Fruit fly (Drosophila melanogaster) whole organism, embryonic: ENCODE data around the gene Kua.
A peak's percentile ranks its signal among the peaks of the same experiment; 100 is the strongest.

Experiments used
- Aef1 ChIP-seq: fragments of 200-800 bp; sonication (Bioruptor generic); IDR thresholded peaks from 3 replicates; pipeline ENCODE4 v1.3.6; 2022; ENCODE audit warnings: missing biosample characterization, missing genetic modification characterization
- B-H2 ChIP-seq: fragments of 200-800 bp; sonication (Bioruptor generic); optimal IDR thresholded peaks from 2 replicates; lab custom pipeline; 2018; ENCODE audit warnings: missing biosample characterization, mild to moderate bottlenecking, missing genetic modification characterization
- Bteb2 ChIP-seq: fragments of 200-800 bp; sonication (Bioruptor generic); optimal IDR thresholded peaks from 2 replicates; lab custom pipeline; 2016; ENCODE audit warnings: missing biosample characterization, missing genetic modification characterization
- CG10274 ChIP-seq: fragments of 200-800 bp; sonication (Bioruptor generic); optimal IDR thresholded peaks from 3 replicates; lab custom pipeline; 2017; ENCODE audit warnings: missing biosample characterization, mild to moderate bottlenecking, missing genetic modification characterization
- CG11093 ChIP-seq: fragments of 200-800 bp; sonication (Bioruptor generic); IDR thresholded peaks from 3 replicates; pipeline ENCODE4 v1.3.6; 2022; ENCODE audit warnings: missing biosample characterization, missing genetic modification characterization
- CG11456 ChIP-seq: fragments of 200-800 bp; sonication (Bioruptor generic); IDR thresholded peaks from 3 replicates; pipeline ENCODE4 v1.3.6; 2022; ENCODE audit warnings: missing biosample characterization, missing genetic modification characterization
- CG14710 ChIP-seq: fragments of 200-800 bp; sonication (Bioruptor generic); optimal IDR thresholded peaks from 3 replicates; lab custom pipeline; 2019; ENCODE audit warnings: missing biosample characterization, mild to moderate bottlenecking, missing genetic modification characterization, moderate library complexity
- CG15011 ChIP-seq: fragments of 200-800 bp; sonication (Bioruptor generic); optimal IDR thresholded peaks from 3 replicates; lab custom pipeline; 2018; ENCODE audit warnings: missing biosample characterization, mild to moderate bottlenecking, missing genetic modification characterization
- CG15269 ChIP-seq: fragments of 200-800 bp; sonication (Bioruptor generic); optimal IDR thresholded peaks from 2 replicates; lab custom pipeline; 2018; ENCODE audit warnings: missing biosample characterization, mild to moderate bottlenecking, missing genetic modification characterization, moderate library complexity
- CG17361 ChIP-seq: fragments of 200-800 bp; sonication (Bioruptor generic); IDR thresholded peaks from 3 replicates; pipeline ENCODE4 v1.3.6; 2022; ENCODE audit warnings: missing biosample characterization, missing genetic modification characterization
- CG17829 ChIP-seq: fragments of 200-800 bp; optimal IDR thresholded peaks from 2 replicates; lab custom pipeline; 2019; ENCODE audit warnings: missing biosample characterization, mild to moderate bottlenecking, missing genetic modification characterization, moderate library complexity
- CG18262 ChIP-seq: fragments of 200-800 bp; optimal IDR thresholded peaks from 3 replicates; lab custom pipeline; 2019; ENCODE audit warnings: missing biosample characterization, mild to moderate bottlenecking, missing genetic modification characterization, moderate library complexity
- CG18764 ChIP-seq: fragments of 200-800 bp; sonication (Bioruptor generic); optimal IDR thresholded peaks from 3 replicates; lab custom pipeline; 2016; ENCODE audit warnings: missing biosample characterization, missing genetic modification characterization
- CG2116 ChIP-seq: fragments of 200-800 bp; sonication (Bioruptor generic); optimal IDR thresholded peaks from 3 replicates; lab custom pipeline; 2018; ENCODE audit warnings: missing biosample characterization, mild to moderate bottlenecking, missing genetic modification characterization
- CG2678 ChIP-seq: fragments of 200-800 bp; sonication (Bioruptor generic); optimal IDR thresholded peaks from 3 replicates; lab custom pipeline; 2019; ENCODE audit warnings: missing biosample characterization, mild to moderate bottlenecking, missing genetic modification characterization, moderate library complexity
- CG3163 ChIP-seq: fragments of 200-800 bp; sonication (Bioruptor generic); optimal IDR thresholded peaks from 3 replicates; lab custom pipeline; 2016; ENCODE audit warnings: missing biosample characterization, missing genetic modification characterization
- CG3281 ChIP-seq: fragments of 200-800 bp; sonication (Bioruptor generic); optimal IDR thresholded peaks from 3 replicates; lab custom pipeline; 2017; ENCODE audit warnings: missing biosample characterization, mild to moderate bottlenecking, missing genetic modification characterization
- CG33213 ChIP-seq: fragments of 200-800 bp; sonication (Bioruptor generic); optimal IDR thresholded peaks from 3 replicates; lab custom pipeline; 2016; ENCODE audit warnings: missing biosample characterization, missing genetic modification characterization
- CG4282 ChIP-seq: fragments of 200-800 bp; sonication (Bioruptor generic); optimal IDR thresholded peaks from 2 replicates; lab custom pipeline; 2016; ENCODE audit warnings: missing biosample characterization, missing genetic modification characterization
- CG4424 ChIP-seq: fragments of 200-800 bp; sonication (Bioruptor generic); optimal IDR thresholded peaks from 3 replicates; lab custom pipeline; 2016; ENCODE audit warnings: missing biosample characterization, missing genetic modification characterization
- CG6689 ChIP-seq: fragments of 200-800 bp; sonication (Bioruptor generic); IDR thresholded peaks from 2 replicates; pipeline ENCODE4 v1.3.6; 2022; ENCODE audit warnings: missing biosample characterization, missing genetic modification characterization
- CG7357 ChIP-seq: fragments of 200-800 bp; sonication (Bioruptor generic); IDR thresholded peaks from 3 replicates; pipeline ENCODE4 v1.3.6; 2022; ENCODE audit warnings: missing biosample characterization, missing genetic modification characterization
- CG8944 ChIP-seq: fragments of 200-800 bp; sonication (Bioruptor generic); optimal IDR thresholded peaks from 3 replicates; lab custom pipeline; 2016; ENCODE audit warnings: missing biosample characterization, missing genetic modification characterization
- Dek ChIP-seq: fragments of 200-800 bp; sonication (Bioruptor generic); optimal IDR thresholded peaks from 3 replicates; lab custom pipeline; 2019; ENCODE audit warnings: missing biosample characterization, mild to moderate bottlenecking, missing genetic modification characterization, moderate library complexity
- Dip2 ChIP-seq: fragments of 200-800 bp; sonication (Bioruptor generic); IDR thresholded peaks from 2 replicates; pipeline ENCODE4 v1.3.6; 2022; ENCODE audit warnings: missing biosample characterization, missing genetic modification characterization
- HmgD ChIP-seq: fragments of 200-800 bp; sonication (Bioruptor generic); optimal IDR thresholded peaks from 3 replicates; lab custom pipeline; 2016; ENCODE audit warnings: missing biosample characterization, missing genetic modification characterization
- Hr51 ChIP-seq, 2 experiments: fragments of 200-800 bp; sonication (Bioruptor generic); optimal IDR thresholded peaks; 2 replicates in 1 of 2; 3 replicates in 1 of 2; lab custom pipeline; 2016 to 2018; ENCODE audit warnings: missing biosample characterization in 2 of 2, missing genetic modification characterization in 2 of 2, mild to moderate bottlenecking in 1 of 2, moderate library complexity in 1 of 2
- Hsf ChIP-seq: fragments of 200-800 bp; sonication (Bioruptor generic); optimal IDR thresholded peaks from 3 replicates; lab custom pipeline; 2016; ENCODE audit warnings: missing biosample characterization, missing genetic modification characterization
- Jarid2 ChIP-seq: fragments of 200-800 bp; sonication (Bioruptor generic); optimal IDR thresholded peaks from 3 replicates; lab custom pipeline; 2017; ENCODE audit warnings: mild to moderate bottlenecking, missing biosample characterization, missing genetic modification reagents, missing genetic modification characterization
- Six4 ChIP-seq: fragments of 200-800 bp; sonication (Bioruptor generic); optimal IDR thresholded peaks from 2 replicates; lab custom pipeline; 2016; ENCODE audit warnings: missing biosample characterization, missing genetic modification characterization
- Trl ChIP-seq, 3 experiments: fragments of >200 bp in 2 of 3; fragments of 200-800 bp in 1 of 3; sonication (Bioruptor generic) in 1 of 3; optimal IDR thresholded peaks; 2 replicates in 1 of 3; 3 replicates in 2 of 3; lab custom pipeline; 2016 to 2017; ENCODE audit warnings: missing biosample characterization in 1 of 3, missing genetic modification characterization in 1 of 3
- cas ChIP-seq: fragments of 200-800 bp; sonication (Bioruptor generic); IDR thresholded peaks from 2 replicates; pipeline ENCODE4 v1.3.6; 2022; ENCODE audit warnings: missing biosample characterization, missing genetic modification characterization
- cato ChIP-seq: fragments of 200-800 bp; sonication (Bioruptor generic); optimal IDR thresholded peaks from 2 replicates; lab custom pipeline; 2016; ENCODE audit warnings: missing biosample characterization, missing genetic modification characterization, borderline replicate concordance
- crc ChIP-seq: fragments of 200-800 bp; sonication (Bioruptor generic); optimal IDR thresholded peaks from 2 replicates; lab custom pipeline; 2016; ENCODE audit warnings: missing biosample characterization, missing genetic modification characterization
- fd96Cb ChIP-seq: fragments of 200-800 bp; sonication (Bioruptor generic); optimal IDR thresholded peaks from 2 replicates; lab custom pipeline; 2018; ENCODE audit warnings: missing biosample characterization, mild to moderate bottlenecking, missing genetic modification characterization, moderate library complexity
- fu2 ChIP-seq: fragments of 200-800 bp; sonication (Bioruptor generic); optimal IDR thresholded peaks from 2 replicates; lab custom pipeline; 2016; ENCODE audit warnings: missing biosample characterization, missing genetic modification characterization
- hth ChIP-seq: fragments of >200 bp; optimal IDR thresholded peaks from 2 replicates; lab custom pipeline; 2017; ENCODE audit warnings: inconsistent platforms
- jigr1 ChIP-seq: fragments of 200-800 bp; sonication (Bioruptor generic); IDR thresholded peaks from 3 replicates; pipeline ENCODE4 v1.3.6; 2022; ENCODE audit warnings: missing biosample characterization, missing genetic modification characterization
- mirr ChIP-seq: fragments of 200-800 bp; sonication (Bioruptor generic); optimal IDR thresholded peaks from 3 replicates; lab custom pipeline; 2018; ENCODE audit warnings: missing biosample characterization, mild to moderate bottlenecking, missing genetic modification characterization
- nerfin-2 ChIP-seq: fragments of 200-800 bp; sonication (Bioruptor generic); IDR thresholded peaks from 2 replicates; pipeline ENCODE4 v1.3.6; 2022; ENCODE audit warnings: missing biosample characterization, missing genetic modification characterization; ENCODE audit not compliant: partially characterized antibody
- nom ChIP-seq: fragments of 200-800 bp; sonication (Bioruptor generic); optimal IDR thresholded peaks from 2 replicates; lab custom pipeline; 2017; ENCODE audit warnings: missing biosample characterization, missing genetic modification characterization, mild to moderate bottlenecking, moderate library complexity, missing genetic modification reagents
- pb ChIP-seq: fragments of 200-800 bp; sonication (Bioruptor generic); optimal IDR thresholded peaks from 3 replicates; lab custom pipeline; 2016; ENCODE audit warnings: missing biosample characterization, missing genetic modification characterization
- pita ChIP-seq: fragments of 200-800 bp; sonication (Bioruptor generic); optimal IDR thresholded peaks from 2 replicates; lab custom pipeline; 2017; ENCODE audit warnings: missing biosample characterization, mild to moderate bottlenecking, missing genetic modification characterization
- scrt ChIP-seq: fragments of 200-800 bp; sonication (Bioruptor generic); optimal IDR thresholded peaks from 2 replicates; lab custom pipeline; 2018; ENCODE audit warnings: missing biosample characterization, mild to moderate bottlenecking, missing genetic modification characterization, moderate library complexity
- stc ChIP-seq: fragments of 200-800 bp; sonication (Bioruptor generic); IDR thresholded peaks from 2 replicates; pipeline ENCODE4 v1.3.6; 2022; ENCODE audit warnings: missing biosample characterization, missing genetic modification characterization
- tgo ChIP-seq: fragments of 200-800 bp; sonication (Bioruptor generic); IDR thresholded peaks from 3 replicates; pipeline ENCODE4 v1.3.6; 2022; ENCODE audit warnings: missing biosample characterization, missing genetic modification characterization
- tll ChIP-seq, 2 experiments: fragments of 200-800 bp in 1 of 2; fragments of >200 bp in 1 of 2; sonication (Bioruptor generic) in 1 of 2; optimal IDR thresholded peaks; 2 replicates each; lab custom pipeline; 2017 to 2019; ENCODE audit warnings: missing biosample characterization in 2 of 2, missing genetic modification characterization in 2 of 2, mild to moderate bottlenecking in 1 of 2, moderate library complexity in 1 of 2
- zfh2 ChIP-seq: fragments of 200-800 bp; sonication (Bioruptor generic); optimal IDR thresholded peaks from 2 replicates; lab custom pipeline; 2016; ENCODE audit warnings: missing biosample characterization, missing genetic modification characterization

Gene Kua

DNA sequence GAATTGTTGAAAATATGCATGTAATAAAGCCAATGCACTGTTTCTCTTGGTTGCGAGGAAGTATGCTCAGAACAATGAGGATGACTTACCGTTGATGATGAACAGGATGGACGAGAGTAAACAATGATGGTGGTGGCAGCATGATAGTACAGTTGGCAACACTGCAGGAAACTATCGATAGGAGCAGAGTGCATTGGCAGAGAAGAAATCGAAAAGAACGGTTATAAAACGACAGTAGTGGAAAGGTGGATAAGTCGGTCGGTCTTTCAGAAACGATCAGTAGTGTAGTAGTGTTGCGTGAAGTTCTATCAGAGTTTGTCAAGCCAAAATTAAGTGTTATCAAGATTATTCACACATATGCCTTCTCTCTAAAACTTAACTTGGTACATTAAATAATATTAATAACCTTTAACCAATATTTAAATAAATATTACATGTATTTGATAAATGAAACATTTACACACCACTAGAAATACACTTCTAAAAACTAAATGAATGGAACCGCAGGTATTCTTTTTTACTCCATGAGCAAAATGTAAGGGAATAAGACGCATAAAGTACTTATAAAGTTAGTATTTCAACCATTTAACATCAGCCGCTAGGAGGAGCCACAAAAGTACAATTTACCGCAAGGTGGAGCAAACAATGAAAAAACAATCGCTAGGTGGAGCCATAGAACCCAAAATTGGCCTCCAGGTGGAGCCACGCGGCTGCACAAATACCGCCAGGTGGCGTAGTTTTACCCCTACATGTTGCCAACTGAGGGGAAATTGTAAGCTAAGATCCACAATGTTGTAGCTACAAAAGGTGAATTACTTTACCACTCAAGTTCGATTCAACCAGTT, 23.2 kb downstream of the Kua start (continued):
- TF ChIP-seq CG3281 (GFP tag; lab: Kevin White, UChicago) (peak; percentile 56), Jarid2 (peak; percentile 41), mirr (GFP tag; lab: Kevin White, UChicago) (peak; percentile 77), jigr1 (peak; percentile 50; the same call in 2 of the 3 replicates), CG18764 (GFP tag; lab: Kevin White, UChicago) (peak; percentile 82), Six4 (GFP tag; lab: Kevin White, UChicago) (peak; percentile 82), scrt (GFP tag; lab: Kevin White, UChicago) (peak; percentile 6), CG10274 (peak; percentile 14), Aef1 (peak; percentile 94), CG15269 (tag; lab: Kevin White, UChicago) (peak; percentile 57), nom (no peak), fu2 (GFP tag; lab: Kevin White, UChicago) (peak; percentile 84), hth (lab: Kevin White, UChicago) (no peak), CG4282 (GFP tag; lab: Kevin White, UChicago) (peak; percentile 80), pb (GFP tag; lab: Kevin White, UChicago) (peak; percentile 95), CG2116 (GFP tag; lab: Kevin White, UChicago) (peak; percentile 64), CG15011 (peak; percentile 22), CG7357 (GFP tag; lab: Robert Waterston, UW) (peak; percentile 77; the same call in 2 of the 3 replicates), CG4424 (peak; percentile 80), CG17829 (tag; lab: Kevin White, UChicago) (peak; percentile 87), nerfin-2 (GFP tag; lab: Robert Waterston, UW) (peak; percentile 62), Hr51 (GFP tag; optimal IDR thresholded peaks at IDR 0.05; lab: Kevin White, UChicago) (peak; percentile 74 to 89), CG3163 (GFP tag; lab: Kevin White, UChicago) (peak; percentile 82), tgo (GFP tag; lab: Robert Waterston, UW) (peak; percentile 89), CG18262 (tag; lab: Kevin White, UChicago) (peak; percentile 83), Bteb2 (peak; percentile 69), Hsf (GFP tag; lab: Kevin White, UChicago) (peak; percentile 96), CG14710 (tag; lab: Kevin White, UChicago) (peak; percentile 76), HmgD (GFP tag; lab: Kevin White, UChicago) (peak; percentile 92), stc (no peak; the same call in 1 of the 2 replicates), Trl (optimal IDR thresholded peaks at IDR 0.05; lab: Kevin White, UChicago) (no peak), Trl (GFP tag; optimal IDR thresholded peaks at IDR 0.05; lab: Kevin White, UChicago) (peak; percentile 97), CG11456 (peak; percentile 100), Dip2 (GFP tag; lab: Robert Waterston, UW) (peak; percentile 93), fd96Cb (tag; lab: Kevin White, UChicago) (peak; percentile 75), zfh2 (peak; percentile 62), CG8944 (GFP tag; lab: Kevin White, UChicago) (peak; percentile 96), tll (GFP tag; optimal IDR thresholded peaks at IDR 0.05; lab: Kevin White, UChicago) (peak in 1 of 2 experiments; percentile 62), CG11093 (GFP tag; lab: Robert Waterston, UW) (peak; percentile 83; the same call in 2 of the 3 replicates), CG33213 (peak; percentile 98), crc (GFP tag; lab: Kevin White, UChicago) (peak; percentile 61), cato (GFP tag; lab: Kevin White, UChicago) (peak; percentile 69), B-H2 (GFP tag; lab: Kevin White, UChicago) (peak; percentile 82), CG2678 (tag; lab: Kevin White, UChicago) (peak; percentile 74), Dek (tag; lab: Kevin White, UChicago) (peak; percentile 75), pita (GFP tag; lab: Kevin White, UChicago) (peak; percentile 91), CG17361 (GFP tag; lab: Robert Waterston, UW) (peak; percentile 85), cas (GFP tag; lab: Robert Waterston, UW) (peak; percentile 30; the same call in 1 of the 2 replicates), CG6689 (GFP tag; lab: Robert Waterston, UW) (peak; percentile 67; the same call in 1 of the 2 replicates)
